Worm (Caenorhabditis elegans): Measurements from ENCODE around the gene clec-197.

DNA sequence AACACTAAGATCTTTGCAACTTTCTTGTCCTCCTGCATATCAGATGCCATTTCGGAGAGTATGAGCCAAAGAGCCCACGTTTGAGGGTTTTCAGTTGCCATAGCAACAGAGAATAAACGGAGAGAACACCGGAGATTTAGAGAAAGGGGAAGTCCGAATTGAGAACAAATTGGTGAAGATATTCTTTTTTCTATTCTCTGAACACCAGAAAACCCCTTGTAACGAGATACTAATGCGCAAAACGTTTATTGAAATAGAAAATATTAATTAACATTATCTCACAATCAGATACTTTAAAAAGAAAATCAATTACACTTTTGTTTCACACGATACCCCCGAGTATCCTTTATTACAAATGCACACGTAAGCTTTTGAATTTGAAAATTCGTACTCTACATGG, 44.6 kb downstream of the clec-197 start, which contains the start of gene ifta-2:
- TF ChIP-seq unc-39 (tag; optimal IDR thresholded peaks at IDR 0.05) = no peak
- no peak for TF ChIP-seq aly-2 (tag; optimal IDR thresholded peaks at IDR 0.05)
- no peak for TF ChIP-seq hmg-11 (tag; optimal IDR thresholded peaks at IDR 0.05)
- TF ChIP-seq nhr-43 (tag; optimal IDR thresholded peaks at IDR 0.05; ENCODE audit: poor library complexity, severe bottlenecking) = no peak
- no peak for TF ChIP-seq nhr-237 (tag; optimal IDR thresholded peaks at IDR 0.05)
- no peak for TF ChIP-seq ZK546.5 (tag; optimal IDR thresholded peaks at IDR 0.05)
- no peak for TF ChIP-seq pha-4 (tag; optimal IDR thresholded peaks at IDR 0.05)
- no peak for TF ChIP-seq nhr-25 (tag; optimal IDR thresholded peaks at IDR 0.05)
- TF ChIP-seq mdl-1 (tag; optimal IDR thresholded peaks at IDR 0.05) = no peak
- TF ChIP-seq egl-27 (tag; optimal IDR thresholded peaks at IDR 0.05) = no peak
- no peak for TF ChIP-seq nfya-1 (tag; optimal IDR thresholded peaks at IDR 0.05; ENCODE audit: insufficient read depth)

Data from whole organism, L3 larva.